Fruit fly (Drosophila melanogaster): Measurements from ENCODE around the gene Rpt3R.

Rpt3R gene

DNA sequence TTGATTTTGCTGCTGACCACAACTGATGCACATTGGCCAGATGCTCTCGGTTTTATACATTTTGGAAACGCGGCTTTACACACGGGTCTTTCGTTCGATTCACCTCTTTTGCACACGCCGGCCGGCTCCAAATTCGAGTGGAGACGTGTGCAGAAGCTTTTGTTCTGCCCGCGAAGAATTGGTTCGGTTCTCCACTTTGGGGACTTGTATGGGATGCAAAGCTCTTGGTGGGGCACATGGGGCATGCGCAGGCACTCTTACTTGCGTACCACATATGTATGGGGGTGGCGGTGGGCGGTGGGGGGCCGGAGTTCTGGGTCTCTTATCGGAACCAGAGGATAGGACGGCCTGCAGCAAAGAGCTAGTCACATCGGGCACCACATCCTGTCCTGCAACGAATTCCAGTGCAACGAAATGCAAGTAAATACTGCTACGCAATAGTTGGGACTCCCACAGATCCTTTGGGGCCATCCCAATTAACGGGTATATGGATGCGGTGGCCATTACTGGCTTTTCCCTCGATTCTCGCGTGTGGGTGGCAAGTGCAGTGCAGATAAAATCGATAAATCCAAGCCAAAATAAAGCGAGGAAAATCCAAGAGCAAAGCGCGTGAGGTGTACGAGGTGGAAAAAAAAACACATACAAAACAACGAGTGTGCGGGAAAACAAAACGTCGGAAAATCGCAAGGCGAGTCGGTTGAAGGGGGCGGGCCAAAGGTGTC, 28.2 kb upstream of the Rpt3R start, which contains the start of the genes MtnA and CG8500 (continued):
- TF ChIP-seq bab2 (GFP tag; optimal IDR thresholded peaks at IDR 0.05) (no peak), mam (GFP tag; optimal IDR thresholded peaks at IDR 0.05) (no peak), lab (GFP tag; optimal IDR thresholded peaks at IDR 0.05) (peak; percentile 51), CG10462 (GFP tag; optimal IDR thresholded peaks at IDR 0.05) (no peak), sqz (GFP tag; optimal IDR thresholded peaks at IDR 0.05) (no peak), CG9727 (GFP tag; optimal IDR thresholded peaks at IDR 0.05) (no peak), CG14965 (GFP tag; optimal IDR thresholded peaks at IDR 0.05; ENCODE audit: borderline replicate concordance) (no peak), ERR (GFP tag; optimal IDR thresholded peaks at IDR 0.05) (no peak)

dm6 chr3R:9783240-9783917, 27.1 kb upstream of the Rpt3R start:
- no peak for TF ChIP-seq CG3281 (GFP tag; optimal IDR thresholded peaks at IDR 0.05)
- no peak for TF ChIP-seq MESR4 (GFP tag; optimal IDR thresholded peaks at IDR 0.05)
- no peak for TF ChIP-seq Sry-β (GFP tag; optimal IDR thresholded peaks at IDR 0.05)
- no peak for TF ChIP-seq bbx (GFP tag; IDR thresholded peaks at IDR 0.05; ENCODE audit: partially characterized antibody)
- TF ChIP-seq nmo (GFP tag; optimal IDR thresholded peaks at IDR 0.05), result peak; percentile 5
- no peak for TF ChIP-seq z (GFP tag; IDR thresholded peaks at IDR 0.05)
- TF ChIP-seq B-H2 (GFP tag; optimal IDR thresholded peaks at IDR 0.05), result no peak
- TF ChIP-seq CG17829 (tag; optimal IDR thresholded peaks at IDR 0.05), result no peak
- TF ChIP-seq PHDP (tag; optimal IDR thresholded peaks at IDR 0.05), result peak; percentile 26
- TF ChIP-seq CG1233 (GFP tag; optimal IDR thresholded peaks at IDR 0.05), result no peak
- peak; percentile 2 for TF ChIP-seq Fer1 (GFP tag; optimal IDR thresholded peaks at IDR 0.05)
- no peak for TF ChIP-seq CG8089 (GFP tag; optimal IDR thresholded peaks at IDR 0.05)
- peak; percentile 27 for TF ChIP-seq CG18262 (tag; optimal IDR thresholded peaks at IDR 0.05)
- no peak for TF ChIP-seq amos (GFP tag; IDR thresholded peaks at IDR 0.05; ENCODE audit: partially characterized antibody)
- TF ChIP-seq jigr1 (GFP tag; IDR thresholded peaks at IDR 0.05), result no peak
- TF ChIP-seq Stat92E (GFP tag; optimal IDR thresholded peaks at IDR 0.05), result no peak
- peak; percentile 29 for TF ChIP-seq ATbp (GFP tag; optimal IDR thresholded peaks at IDR 0.05)
- TF ChIP-seq Bgb (GFP tag; IDR thresholded peaks at IDR 0.05; ENCODE audit: partially characterized antibody), result peak; percentile 21; the same call in 1 of the 2 replicates
- peak; percentile 7 for TF ChIP-seq CG18599 (GFP tag; optimal IDR thresholded peaks at IDR 0.05)
- no peak for TF ChIP-seq dpn (GFP tag; optimal IDR thresholded peaks at IDR 0.05)
- TF ChIP-seq grau (tag; optimal IDR thresholded peaks at IDR 0.05), result peak; percentile 15
- TF ChIP-seq CG2712 (tag; optimal IDR thresholded peaks at IDR 0.05), result peak; percentile 35
- peak; percentile 6 for TF ChIP-seq Xbp1 (GFP tag; optimal IDR thresholded peaks at IDR 0.05)
- TF ChIP-seq dmrt99B (tag; optimal IDR thresholded peaks at IDR 0.05), result peak; percentile 34
- peak; percentile 1 for TF ChIP-seq D19A (tag; optimal IDR thresholded peaks at IDR 0.05)
- TF ChIP-seq NC2β (GFP tag; optimal IDR thresholded peaks at IDR 0.05), result no peak
- TF ChIP-seq Ssrp (tag; optimal IDR thresholded peaks at IDR 0.05), result no peak
- no peak for TF ChIP-seq CG12071 (GFP tag; optimal IDR thresholded peaks at IDR 0.05)
- TF ChIP-seq CG2678 (tag; optimal IDR thresholded peaks at IDR 0.05), result peak; percentile 25
- peak; percentile 49 for TF ChIP-seq MTF-1 (GFP tag; optimal IDR thresholded peaks at IDR 0.05; ENCODE audit: borderline replicate concordance)
- no peak for TF ChIP-seq CG17912 (GFP tag; optimal IDR thresholded peaks at IDR 0.05)
- no peak for TF ChIP-seq CG5245 (GFP tag; optimal IDR thresholded peaks at IDR 0.05)
- 0 out of 2 replicates have a peak, but pooled peaks have one; percentile 8 for TF ChIP-seq vvl (GFP tag; IDR thresholded peaks at IDR 0.05)
- TF ChIP-seq bigmax (GFP tag; optimal IDR thresholded peaks at IDR 0.05), result peak; percentile 66
- TF ChIP-seq pzg (GFP tag; optimal IDR thresholded peaks at IDR 0.05), result no peak
- no peak for TF ChIP-seq CG13894 (tag; optimal IDR thresholded peaks at IDR 0.05)
- TF ChIP-seq kay (GFP tag; optimal IDR thresholded peaks at IDR 0.05), result no peak
- TF ChIP-seq gem (tag; optimal IDR thresholded peaks at IDR 0.05), result peak; percentile 73
